Worm (Caenorhabditis elegans) whole organism, L4/young adult: ENCODE data around the gene F22E5.8.

Source experiments
- W03F9.2 ChIP-seq: fragments of 150-350 bp; optimal IDR thresholded peaks from 2 replicates; lab custom pipeline; 2014; ENCODE audit warnings: missing biosample characterization, missing genetic modification characterization
- dao-5 ChIP-seq: sonication (generic microtip); optimal IDR thresholded peaks from 2 replicates; lab custom pipeline; 2016; ENCODE audit warnings: missing genotype, missing genetic modification characterization, moderate library complexity, missing compliant biosample characterization
- him-1 ChIP-seq: sonication (generic microtip); optimal IDR thresholded peaks from 2 replicates; lab custom pipeline; 2016; ENCODE audit warnings: missing genotype, missing genetic modification reagents, missing genetic modification characterization, missing compliant biosample characterization

- TF ChIP-seq him-1 (tag; lab: Kevin White, UChicago) (no peak), W03F9.2 (tag; lab: Kevin White, UChicago) (no peak), dao-5 (tag; lab: Kevin White, UChicago) (no peak)
Observed at ce11 chrII:2686985-2687675, 47.3 kb downstream of the F22E5.8 start, which contains the start of the genes sup-9 and nspf-1.
